Fruit fly (Drosophila melanogaster): Measurements from ENCODE around the gene pst.

pst gene

dm6 chr3L:7334990-7335389 lies 25.1 kb downstream of the pst start, which contains the start of the genes wrm1 and wrm2 (continued):
- TF ChIP-seq dysf (GFP tag; IDR thresholded peaks at IDR 0.05) (no peak), tin (GFP tag; optimal IDR thresholded peaks at IDR 0.05) (no peak), CG12744 (GFP tag; optimal IDR thresholded peaks at IDR 0.05) (no peak), Optix (GFP tag; IDR thresholded peaks at IDR 0.05) (no peak), ac (GFP tag; optimal IDR thresholded peaks at IDR 0.05) (no peak), CG8478 (optimal IDR thresholded peaks at IDR 0.05) (no peak), Hand (GFP tag; optimal IDR thresholded peaks at IDR 0.05) (no peak), slp2 (GFP tag; optimal IDR thresholded peaks at IDR 0.05) (no peak), Bdp1 (GFP tag; optimal IDR thresholded peaks at IDR 0.05) (no peak), Taf1 (GFP tag; IDR thresholded peaks at IDR 0.05) (no peak), CG11695 (GFP tag; IDR thresholded peaks at IDR 0.05) (no peak), Stat92E (GFP tag; optimal IDR thresholded peaks at IDR 0.05) (peak in 1 of 3 experiments; percentile 73), Lhr (GFP tag; optimal IDR thresholded peaks at IDR 0.05) (peak; percentile 46), CG13287 (GFP tag; IDR thresholded peaks at IDR 0.05; ENCODE audit: partially characterized antibody) (peak; percentile 76), odd (GFP tag; optimal IDR thresholded peaks at IDR 0.05) (no peak), Antp (GFP tag; optimal IDR thresholded peaks at IDR 0.05) (no peak), HmgD (GFP tag; optimal IDR thresholded peaks at IDR 0.05) (no peak), MTF-1 (GFP tag; optimal IDR thresholded peaks at IDR 0.05; ENCODE audit: borderline replicate concordance) (no peak), CG6791 (GFP tag; IDR thresholded peaks at IDR 0.05; ENCODE audit: partially characterized antibody) (peak; percentile 67), CG3838 (GFP tag; optimal IDR thresholded peaks at IDR 0.05) (no peak), Dek (tag; optimal IDR thresholded peaks at IDR 0.05) (no peak), CG1603 (tag; optimal IDR thresholded peaks at IDR 0.05) (peak; percentile 47), CG9817 (tag; optimal IDR thresholded peaks at IDR 0.05) (no peak), tgo (GFP tag; IDR thresholded peaks at IDR 0.05) (no peak), CG10654 (GFP tag; optimal IDR thresholded peaks at IDR 0.05) (no peak), CG8089 (GFP tag; optimal IDR thresholded peaks at IDR 0.05) (no peak), ara (GFP tag; IDR thresholded peaks at IDR 0.05) (no peak), CG34422 (GFP tag; IDR thresholded peaks at IDR 0.05) (no peak; the same call in 2 of the 3 replicates), Rx (GFP tag; IDR thresholded peaks at IDR 0.05) (no peak), CG11247 (GFP tag; IDR thresholded peaks at IDR 0.05) (no peak), MBD-R2 (GFP tag; IDR thresholded peaks at IDR 0.05) (peak; percentile 87), Vsx1 (GFP tag; optimal IDR thresholded peaks at IDR 0.05) (no peak), CG17385 (GFP tag; optimal IDR thresholded peaks at IDR 0.05) (no peak), chm (GFP tag; IDR thresholded peaks at IDR 0.05) (no peak), lbe (GFP tag; optimal IDR thresholded peaks at IDR 0.05) (no peak), rib (GFP tag; IDR thresholded peaks at IDR 0.05) (no peak), CG5953 (GFP tag; IDR thresholded peaks at IDR 0.05) (no peak), CG32767 (GFP tag; IDR thresholded peaks at IDR 0.05) (no peak), insv (GFP tag; optimal IDR thresholded peaks at IDR 0.05) (peak in 1 of 2 experiments; percentile 60), gcm2 (GFP tag; optimal IDR thresholded peaks at IDR 0.05) (no peak), CG14965 (GFP tag; optimal IDR thresholded peaks at IDR 0.05; ENCODE audit: borderline replicate concordance) (no peak), D19A (tag; optimal IDR thresholded peaks at IDR 0.05) (no peak), kay (GFP tag; optimal IDR thresholded peaks at IDR 0.05) (no peak), yki (optimal IDR thresholded peaks at IDR 0.05) (no peak), Dp (GFP tag; optimal IDR thresholded peaks at IDR 0.05) (peak; percentile 34), fd3F (GFP tag; optimal IDR thresholded peaks at IDR 0.05) (no peak), Drgx (GFP tag; IDR thresholded peaks at IDR 0.05) (no peak), CG12942 (GFP tag; optimal IDR thresholded peaks at IDR 0.05) (no peak), wor (GFP tag; IDR thresholded peaks at IDR 0.05) (no peak), Opbp (GFP tag; IDR thresholded peaks at IDR 0.05; ENCODE audit: partially characterized antibody) (peak; percentile 63; the same call in 2 of the 3 replicates), ewg (GFP tag; optimal IDR thresholded peaks at IDR 0.05) (no peak), maf-S (GFP tag; optimal IDR thresholded peaks at IDR 0.05) (no peak), Ets65A (GFP tag) (no peak)

All from whole organism, embryonic.